Worm (Caenorhabditis elegans): ENCODE results near the gene prdx-2.

The prdx-2 gene

ce11 chrII:5330206-5330686 lies 47.7 kb upstream of the prdx-2 start (continued):
- TF ChIP-seq ceh-82 (tag; optimal IDR thresholded peaks at IDR 0.05) (no peak), nhr-28 (tag; optimal IDR thresholded peaks at IDR 0.05) (peak; percentile 43), egl-27 (tag; optimal IDR thresholded peaks at IDR 0.05) (peak; percentile 80), nhr-76 (tag; optimal IDR thresholded peaks at IDR 0.05) (no peak)

- peak; percentile 9 for TF ChIP-seq nhr-23 (tag; optimal IDR thresholded peaks at IDR 0.05)
- TF ChIP-seq ama-1 (optimal IDR thresholded peaks at IDR 0.05) = no peak
- peak; percentile 29 for TF ChIP-seq elt-2 (tag; optimal IDR thresholded peaks at IDR 0.05)
- TF ChIP-seq aly-2 (tag; optimal IDR thresholded peaks at IDR 0.05) = no peak
- TF ChIP-seq pqm-1 (tag; optimal IDR thresholded peaks at IDR 0.05) = peak; percentile 39
- peak; percentile 21 for TF ChIP-seq nhr-11 (tag; optimal IDR thresholded peaks at IDR 0.05)
- TF ChIP-seq pha-4 (tag; optimal IDR thresholded peaks at IDR 0.05) = peak; percentile 75
- peak; percentile 62 for TF ChIP-seq nfya-1 (tag; optimal IDR thresholded peaks at IDR 0.05; ENCODE audit: insufficient read depth)
- TF ChIP-seq nhr-76 (tag; optimal IDR thresholded peaks at IDR 0.05) = no peak
- TF ChIP-seq nhr-25 (tag; optimal IDR thresholded peaks at IDR 0.05) = peak; percentile 14
Measured at ce11 chrII:5331677-5332303, 46.2 kb upstream of the prdx-2 start.

- TF ChIP-seq pqm-1 (tag; optimal IDR thresholded peaks at IDR 0.05) (peak; percentile 36), daf-12 (tag; optimal IDR thresholded peaks at IDR 0.05) (no peak), unc-62 (GFP tag; optimal IDR thresholded peaks at IDR 0.05) (no peak), zag-1 (tag; optimal IDR thresholded peaks at IDR 0.05) (no peak), fos-1 (tag; optimal IDR thresholded peaks at IDR 0.05) (peak; percentile 95), lsy-12 (tag; optimal IDR thresholded peaks at IDR 0.05) (peak; percentile 4), pha-4 (tag; optimal IDR thresholded peaks at IDR 0.05) (peak; percentile 53), nhr-25 (tag; optimal IDR thresholded peaks at IDR 0.05) (no peak), sea-2 (GFP tag; optimal IDR thresholded peaks at IDR 0.05) (no peak), jun-1 (tag; optimal IDR thresholded peaks at IDR 0.05) (peak; percentile 85), elt-2 (tag; optimal IDR thresholded peaks at IDR 0.05) (peak; percentile 71)
Measured at ce11 chrII:5332345-5333124, 45.5 kb upstream of the prdx-2 start.

- TF ChIP-seq zag-1 (tag; optimal IDR thresholded peaks at IDR 0.05) = no peak
- peak; percentile 47 for TF ChIP-seq pha-4 (tag; optimal IDR thresholded peaks at IDR 0.05)
- peak; percentile 70 for TF ChIP-seq elt-2 (tag; optimal IDR thresholded peaks at IDR 0.05)
- TF ChIP-seq nhr-25 (tag; optimal IDR thresholded peaks at IDR 0.05) = no peak
Measured at ce11 chrII:5333729-5334255, 44.2 kb upstream of the prdx-2 start.

ce11 chrII:5334628-5335027 lies 43.4 kb upstream of the prdx-2 start:
- TF ChIP-seq mml-1 (tag; optimal IDR thresholded peaks at IDR 0.05) (no peak), nhr-43 (tag; optimal IDR thresholded peaks at IDR 0.05; ENCODE audit: poor library complexity, severe bottlenecking) (no peak), nfya-1 (tag; optimal IDR thresholded peaks at IDR 0.05; ENCODE audit: insufficient read depth) (no peak), fkh-10 (GFP tag; optimal IDR thresholded peaks at IDR 0.05) (no peak), egl-27 (tag; optimal IDR thresholded peaks at IDR 0.05) (no peak), ZK546.5 (tag; optimal IDR thresholded peaks at IDR 0.05) (no peak), ceh-28 (tag; optimal IDR thresholded peaks at IDR 0.05) (no peak), unc-62 (GFP tag; optimal IDR thresholded peaks at IDR 0.05) (no peak), ztf-4 (tag; optimal IDR thresholded peaks at IDR 0.05) (no peak), lin-39 (tag; optimal IDR thresholded peaks at IDR 0.05) (no peak)

ce11 chrII:5335370-5336034 lies 42.5 kb upstream of the prdx-2 start:
- TF ChIP-seq lin-39 (tag; optimal IDR thresholded peaks at IDR 0.05) (peak; percentile 51), nhr-11 (tag; optimal IDR thresholded peaks at IDR 0.05) (peak; percentile 28), ceh-16 (tag; optimal IDR thresholded peaks at IDR 0.05) (no peak), elt-2 (tag; optimal IDR thresholded peaks at IDR 0.05) (peak; percentile 11), fos-1 (tag; optimal IDR thresholded peaks at IDR 0.05) (no peak), aly-2 (tag; optimal IDR thresholded peaks at IDR 0.05) (no peak), jun-1 (tag; optimal IDR thresholded peaks at IDR 0.05) (peak; percentile 11), ama-1 (optimal IDR thresholded peaks at IDR 0.05) (no peak), snpc-4 (tag; optimal IDR thresholded peaks at IDR 0.05) (no peak), R02D3.7 (tag; optimal IDR thresholded peaks at IDR 0.05) (no peak), sea-2 (GFP tag; optimal IDR thresholded peaks at IDR 0.05) (no peak), mml-1 (tag; optimal IDR thresholded peaks at IDR 0.05) (no peak), zag-1 (tag; optimal IDR thresholded peaks at IDR 0.05) (no peak), nhr-12 (tag; optimal IDR thresholded peaks at IDR 0.05) (no peak), mdl-1 (tag; optimal IDR thresholded peaks at IDR 0.05) (no peak), elt-1 (tag; optimal IDR thresholded peaks at IDR 0.05) (no peak), hmg-11 (tag; optimal IDR thresholded peaks at IDR 0.05) (peak; percentile 48), nhr-23 (tag; optimal IDR thresholded peaks at IDR 0.05) (no peak), ceh-9 (tag; optimal IDR thresholded peaks at IDR 0.05) (no peak)
